Fruit fly (Drosophila melanogaster) Kc167 (cell line): ENCODE results near the gene CG9514.

Experiments used
- Myc ChIP-seq: fragments of >200 bp; optimal IDR thresholded peaks from 2 replicates; lab custom pipeline; 2017; ENCODE audit warnings: missing external identifiers
- Sin3A ChIP-seq: fragments of >200 bp; optimal IDR thresholded peaks from 2 replicates; lab custom pipeline; 2018; ENCODE audit warnings: missing external identifiers
- h ChIP-seq: fragments of >200 bp; optimal IDR thresholded peaks from 3 replicates; lab custom pipeline; 2018; ENCODE audit warnings: missing external identifiers
- psq ChIP-seq: fragments of >200 bp; optimal IDR thresholded peaks from 2 replicates; lab custom pipeline; 2017; ENCODE audit warnings: missing external identifiers
- ttk ChIP-seq: sonication (Bioruptor generic); optimal IDR thresholded peaks from 2 replicates; lab custom pipeline; 2017; ENCODE audit warnings: missing external identifiers

DNA sequence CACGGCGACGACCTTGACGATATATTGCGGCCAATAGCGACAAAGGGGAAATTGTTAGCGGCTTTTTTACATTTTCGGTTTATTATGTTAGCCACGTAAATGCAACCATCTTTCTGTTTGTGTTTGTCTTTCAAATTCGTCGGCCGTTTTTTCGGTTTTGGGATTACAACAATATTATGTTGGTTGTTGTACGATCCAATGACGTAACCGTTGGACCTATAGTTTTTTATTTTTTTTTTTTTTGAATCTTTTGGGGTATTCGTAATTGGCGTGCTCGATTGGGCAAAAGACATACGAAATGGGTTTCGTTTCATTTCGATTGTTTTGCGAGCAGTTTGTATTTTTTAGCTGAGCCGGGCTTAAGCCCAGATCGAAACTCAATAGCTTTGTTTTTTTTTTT, 29.8 kb downstream of the CG9514 start:
- TF ChIP-seq psq = no peak
- TF ChIP-seq ttk = no peak
- TF ChIP-seq Sin3A (lab: Kevin White, UChicago) = no peak
- TF ChIP-seq Myc = no peak
- TF ChIP-seq h = no peak
